Fruit fly (Drosophila melanogaster) whole organism, embryonic: ENCODE data around the gene Mks1.

Experiments used
- Atf3 ChIP-seq: fragments of 200-800 bp; sonication (Bioruptor generic); optimal IDR thresholded peaks from 3 replicates; lab custom pipeline; 2016; ENCODE audit warnings: missing biosample characterization, missing genetic modification characterization
- B-H1 ChIP-seq: fragments of 200-800 bp; sonication (Bioruptor generic); IDR thresholded peaks from 3 replicates; pipeline ENCODE4 v1.3.6; 2022; ENCODE audit warnings: missing biosample characterization, missing genetic modification characterization
- C15 ChIP-seq: fragments of 200-800 bp; sonication (Bioruptor generic); IDR thresholded peaks from 3 replicates; pipeline ENCODE4 v1.3.6; 2022; ENCODE audit warnings: missing biosample characterization, missing genetic modification characterization
- CG10321 ChIP-seq: fragments of 200-800 bp; sonication (Bioruptor generic); IDR thresholded peaks from 2 replicates; pipeline ENCODE4 v1.3.6; 2022; ENCODE audit warnings: missing biosample characterization, missing genetic modification characterization
- CG10366 ChIP-seq: fragments of 200-800 bp; sonication (Bioruptor generic); IDR thresholded peaks from 2 replicates; pipeline ENCODE4 v1.3.6; 2022; ENCODE audit warnings: missing biosample characterization, missing genetic modification characterization
- CG10431 ChIP-seq: fragments of 200-800 bp; sonication (Bioruptor generic); optimal IDR thresholded peaks from 3 replicates; lab custom pipeline; 2018; ENCODE audit warnings: missing biosample characterization, mild to moderate bottlenecking, missing genetic modification characterization
- CG11456 ChIP-seq: fragments of 200-800 bp; sonication (Bioruptor generic); IDR thresholded peaks from 3 replicates; pipeline ENCODE4 v1.3.6; 2022; ENCODE audit warnings: missing biosample characterization, missing genetic modification characterization
- CG1233 ChIP-seq: fragments of 200-800 bp; sonication (Bioruptor generic); optimal IDR thresholded peaks from 4 replicates; lab custom pipeline; 2018; ENCODE audit warnings: missing biosample characterization, mild to moderate bottlenecking, missing genetic modification characterization
- CG12769 ChIP-seq: fragments of 200-800 bp; sonication (Bioruptor generic); optimal IDR thresholded peaks from 2 replicates; lab custom pipeline; 2019; ENCODE audit warnings: missing biosample characterization, mild to moderate bottlenecking, missing genetic modification characterization, moderate library complexity
- CG12942 ChIP-seq: fragments of 200-800 bp; sonication (Bioruptor generic); optimal IDR thresholded peaks from 3 replicates; lab custom pipeline; 2016; ENCODE audit warnings: missing biosample characterization, missing genetic modification characterization
- CG13624 ChIP-seq: fragments of 200-800 bp; sonication (Bioruptor generic); optimal IDR thresholded peaks from 2 replicates; lab custom pipeline; 2016; ENCODE audit warnings: missing biosample characterization, missing genetic modification characterization
- CG13775 ChIP-seq: fragments of 200-800 bp; sonication (Bioruptor generic); optimal IDR thresholded peaks from 3 replicates; lab custom pipeline; 2017; ENCODE audit warnings: missing biosample characterization, mild to moderate bottlenecking, missing genetic modification characterization
- CG14710 ChIP-seq: fragments of 200-800 bp; sonication (Bioruptor generic); optimal IDR thresholded peaks from 3 replicates; lab custom pipeline; 2019; ENCODE audit warnings: missing biosample characterization, mild to moderate bottlenecking, missing genetic modification characterization, moderate library complexity
- CG15011 ChIP-seq: fragments of 200-800 bp; sonication (Bioruptor generic); optimal IDR thresholded peaks from 3 replicates; lab custom pipeline; 2018; ENCODE audit warnings: missing biosample characterization, mild to moderate bottlenecking, missing genetic modification characterization
- CG15601 ChIP-seq: fragments of 200-800 bp; sonication (Bioruptor generic); optimal IDR thresholded peaks from 3 replicates; lab custom pipeline; 2019; ENCODE audit warnings: missing biosample characterization, mild to moderate bottlenecking, missing genetic modification characterization, moderate library complexity
- CG17912 ChIP-seq: fragments of 200-800 bp; sonication (Bioruptor generic); optimal IDR thresholded peaks from 2 replicates; lab custom pipeline; 2018; ENCODE audit warnings: missing biosample characterization, mild to moderate bottlenecking, missing genetic modification characterization
- CG18262 ChIP-seq: fragments of 200-800 bp; optimal IDR thresholded peaks from 3 replicates; lab custom pipeline; 2019; ENCODE audit warnings: missing biosample characterization, mild to moderate bottlenecking, missing genetic modification characterization, moderate library complexity
- CG2116 ChIP-seq: fragments of 200-800 bp; sonication (Bioruptor generic); optimal IDR thresholded peaks from 3 replicates; lab custom pipeline; 2018; ENCODE audit warnings: missing biosample characterization, mild to moderate bottlenecking, missing genetic modification characterization
- CG32767 ChIP-seq: fragments of 200-800 bp; sonication (Bioruptor generic); IDR thresholded peaks from 2 replicates; pipeline ENCODE4 v1.3.6; 2022; ENCODE audit warnings: missing biosample characterization, missing genetic modification characterization
- CG5953 ChIP-seq: fragments of 200-800 bp; sonication (Bioruptor generic); IDR thresholded peaks from 2 replicates; pipeline ENCODE4 v1.3.6; 2022; ENCODE audit warnings: missing biosample characterization, missing genetic modification characterization
- CG6791 ChIP-seq: fragments of 200-800 bp; sonication (Bioruptor generic); IDR thresholded peaks from 3 replicates; pipeline ENCODE4 v1.3.6; 2022; ENCODE audit warnings: missing biosample characterization, missing genetic modification characterization; ENCODE audit not compliant: partially characterized antibody
- CG7745 ChIP-seq: fragments of 200-800 bp; sonication (Bioruptor generic); optimal IDR thresholded peaks from 2 replicates; lab custom pipeline; 2018; ENCODE audit warnings: missing biosample characterization, mild to moderate bottlenecking, missing genetic modification characterization, moderate library complexity
- CG8478 ChIP-seq: fragments of >200 bp; optimal IDR thresholded peaks from 2 replicates; lab custom pipeline; 2018
- CG9215 ChIP-seq: fragments of 200-800 bp; sonication (Bioruptor generic); IDR thresholded peaks from 2 replicates; pipeline ENCODE4 v1.3.6; 2022; ENCODE audit warnings: missing biosample characterization, missing genetic modification characterization
- CG9437 ChIP-seq: fragments of 200-800 bp; sonication (Bioruptor generic); optimal IDR thresholded peaks from 2 replicates; lab custom pipeline; 2018; ENCODE audit warnings: missing biosample characterization, mild to moderate bottlenecking, missing genetic modification characterization
- CG9609 ChIP-seq: fragments of 200-800 bp; sonication (Bioruptor generic); optimal IDR thresholded peaks from 3 replicates; lab custom pipeline; 2016; ENCODE audit warnings: missing biosample characterization, missing genetic modification characterization
- Dbx ChIP-seq: fragments of 200-800 bp; sonication (Bioruptor generic); IDR thresholded peaks from 3 replicates; pipeline ENCODE4 v1.3.6; 2022; ENCODE audit warnings: missing biosample characterization, missing genetic modification characterization
- Gsc ChIP-seq: fragments of 200-800 bp; sonication (Bioruptor generic); IDR thresholded peaks from 2 replicates; pipeline ENCODE4 v1.3.6; 2022; ENCODE audit warnings: missing biosample characterization, missing genetic modification characterization
- Gug ChIP-seq: fragments of 200-800 bp; sonication (Bioruptor generic); IDR thresholded peaks from 4 replicates; pipeline ENCODE4 v1.3.6; 2022; ENCODE audit warnings: missing biosample characterization, missing genetic modification characterization
- Hr3 ChIP-seq: fragments of 200-800 bp; sonication (Bioruptor generic); optimal IDR thresholded peaks from 3 replicates; lab custom pipeline; 2016; ENCODE audit warnings: missing biosample characterization, missing genetic modification characterization
- Mrtf ChIP-seq: fragments of 200-800 bp; sonication (Bioruptor generic); IDR thresholded peaks from 3 replicates; pipeline ENCODE4 v1.3.6; 2022; ENCODE audit warnings: missing biosample characterization, missing genetic modification characterization
- NC2β ChIP-seq: fragments of 200-800 bp; sonication (Bioruptor generic); optimal IDR thresholded peaks from 2 replicates; lab custom pipeline; 2016; ENCODE audit warnings: missing biosample characterization, missing genetic modification characterization
- Sox100B ChIP-seq: fragments of 200-800 bp; sonication (Bioruptor generic); optimal IDR thresholded peaks from 3 replicates; lab custom pipeline; 2018; ENCODE audit warnings: missing biosample characterization, mild to moderate bottlenecking, missing genetic modification characterization
- Xbp1 ChIP-seq: fragments of 200-800 bp; sonication (Bioruptor generic); optimal IDR thresholded peaks from 3 replicates; lab custom pipeline; 2016; ENCODE audit warnings: missing biosample characterization, mild to moderate bottlenecking, missing genetic modification characterization
- bab2 ChIP-seq: fragments of 200-800 bp; sonication (Bioruptor generic); optimal IDR thresholded peaks from 2 replicates; lab custom pipeline; 2016; ENCODE audit warnings: missing biosample characterization, missing genetic modification characterization
- cato ChIP-seq: fragments of 200-800 bp; sonication (Bioruptor generic); optimal IDR thresholded peaks from 2 replicates; lab custom pipeline; 2016; ENCODE audit warnings: missing biosample characterization, missing genetic modification characterization, borderline replicate concordance
- chif ChIP-seq, 2 experiments: fragments of 200-800 bp; sonication (Bioruptor generic); optimal IDR thresholded peaks; 3 replicates each; lab custom pipeline; 2016; ENCODE audit warnings: missing biosample characterization in 2 of 2, missing genetic modification characterization in 2 of 2
- ci ChIP-seq: fragments of 200-800 bp; sonication (Bioruptor generic); IDR thresholded peaks from 3 replicates; pipeline ENCODE4 v1.3.6; 2022; ENCODE audit warnings: missing biosample characterization, missing genetic modification characterization
- dati ChIP-seq: fragments of 200-800 bp; sonication (Bioruptor generic); IDR thresholded peaks from 2 replicates; pipeline ENCODE4 v1.3.6; 2022; ENCODE audit warnings: missing biosample characterization, missing genetic modification characterization
- nerfin-2 ChIP-seq: fragments of 200-800 bp; sonication (Bioruptor generic); IDR thresholded peaks from 2 replicates; pipeline ENCODE4 v1.3.6; 2022; ENCODE audit warnings: missing biosample characterization, missing genetic modification characterization; ENCODE audit not compliant: partially characterized antibody
- onecut ChIP-seq: fragments of 200-800 bp; sonication (Bioruptor generic); IDR thresholded peaks from 2 replicates; pipeline ENCODE4 v1.3.6; 2022; ENCODE audit warnings: missing biosample characterization, missing genetic modification characterization
- pho ChIP-seq: fragments of 200-800 bp; sonication (Bioruptor generic); optimal IDR thresholded peaks from 2 replicates; lab custom pipeline; 2016; ENCODE audit warnings: missing biosample characterization, missing genetic modification characterization
- repo ChIP-seq: fragments of 200-800 bp; sonication (Bioruptor generic); optimal IDR thresholded peaks from 2 replicates; lab custom pipeline; 2016; ENCODE audit warnings: missing biosample characterization, missing genetic modification characterization
- sc ChIP-seq, 3 experiments: fragments of >200 bp in 2 of 3; fragments of 200-800 bp in 1 of 3; sonication (Bioruptor generic) in 1 of 3; optimal IDR thresholded peaks; 2 replicates in 2 of 3; 3 replicates in 1 of 3; lab custom pipeline; 2017; ENCODE audit warnings: mild to moderate bottlenecking in 1 of 3, missing biosample characterization in 1 of 3, missing genetic modification characterization in 1 of 3, missing genetic modification reagents in 1 of 3
- sd ChIP-seq: fragments of 200-800 bp; sonication (Bioruptor generic); optimal IDR thresholded peaks from 3 replicates; lab custom pipeline; 2018; ENCODE audit warnings: missing biosample characterization, mild to moderate bottlenecking, missing genetic modification characterization, moderate library complexity
- slp2 ChIP-seq: fragments of 200-800 bp; sonication (Bioruptor generic); optimal IDR thresholded peaks from 2 replicates; lab custom pipeline; 2016; ENCODE audit warnings: missing biosample characterization, missing genetic modification characterization
- tgo ChIP-seq: fragments of 200-800 bp; sonication (Bioruptor generic); IDR thresholded peaks from 3 replicates; pipeline ENCODE4 v1.3.6; 2022; ENCODE audit warnings: missing biosample characterization, missing genetic modification characterization
- tll ChIP-seq, 2 experiments: fragments of 200-800 bp in 1 of 2; fragments of >200 bp in 1 of 2; sonication (Bioruptor generic) in 1 of 2; optimal IDR thresholded peaks; 2 replicates each; lab custom pipeline; 2017 to 2019; ENCODE audit warnings: missing biosample characterization in 2 of 2, missing genetic modification characterization in 2 of 2, mild to moderate bottlenecking in 1 of 2, moderate library complexity in 1 of 2
- vnd ChIP-seq: fragments of 200-800 bp; sonication (Bioruptor generic); IDR thresholded peaks from 3 replicates; pipeline ENCODE4 v1.3.6; 2022; ENCODE audit warnings: missing biosample characterization, missing genetic modification characterization; ENCODE audit not compliant: partially characterized antibody
- vvl ChIP-seq: fragments of 200-800 bp; sonication (Bioruptor generic); IDR thresholded peaks from 2 replicates; pipeline ENCODE4 v1.3.6; 2022; ENCODE audit warnings: missing biosample characterization, missing genetic modification characterization
- zen ChIP-seq: fragments of 200-800 bp; sonication (Bioruptor generic); optimal IDR thresholded peaks from 3 replicates; lab custom pipeline; 2018; ENCODE audit warnings: missing biosample characterization, mild to moderate bottlenecking, missing genetic modification characterization, moderate library complexity

The Mks1 gene

DNA sequence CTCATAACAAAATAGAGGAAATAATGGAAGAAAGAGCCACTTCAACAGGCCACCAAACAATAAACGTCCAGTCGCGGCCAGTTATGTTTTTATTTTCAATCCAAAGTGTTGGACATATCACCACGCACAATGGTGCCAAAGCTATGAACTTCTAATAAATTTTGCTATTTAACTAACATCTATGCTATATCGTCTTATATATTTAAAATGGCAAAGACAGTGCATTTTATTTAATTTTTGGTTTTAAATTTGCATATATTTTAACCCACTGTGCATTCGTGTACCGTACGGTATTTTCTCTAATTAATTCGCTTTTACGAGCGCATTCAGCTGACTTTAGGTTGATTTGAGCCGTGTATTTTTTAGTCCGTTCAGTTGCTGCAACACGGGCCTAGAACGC is 42.0 kb downstream of the Mks1 start, which contains the start of gene CG15927 (continued):
- TF ChIP-seq CG9609 = no peak
- TF ChIP-seq chif (GFP tag; optimal IDR thresholded peaks at IDR 0.05; lab: Kevin White, UChicago) = no peak
- no peak for TF ChIP-seq onecut (GFP tag; lab: Robert Waterston, UW)
- TF ChIP-seq B-H1 = no peak
- no peak for TF ChIP-seq Mrtf (GFP tag; lab: Robert Waterston, UW)
- TF ChIP-seq CG10431 = no peak
- TF ChIP-seq zen = peak; percentile 37
- TF ChIP-seq CG13775 (GFP tag; lab: Kevin White, UChicago) = no peak
- TF ChIP-seq Gsc (GFP tag; lab: Robert Waterston, UW) = no peak
- peak; percentile 96 for TF ChIP-seq ci (GFP tag; lab: Robert Waterston, UW)
- peak; percentile 41 for TF ChIP-seq slp2 (GFP tag; lab: Kevin White, UChicago)
- peak; percentile 29 for TF ChIP-seq CG14710 (tag; lab: Kevin White, UChicago)
- TF ChIP-seq CG10366 (GFP tag; lab: Robert Waterston, UW) = peak; percentile 69
- TF ChIP-seq Sox100B (GFP tag; lab: Kevin White, UChicago) = peak; percentile 53
- TF ChIP-seq vnd (GFP tag; lab: Robert Waterston, UW) = no peak
- TF ChIP-seq nerfin-2 (GFP tag; lab: Robert Waterston, UW) = no peak
- no peak for TF ChIP-seq CG9215
- TF ChIP-seq sd (tag; lab: Kevin White, UChicago) = peak; percentile 18
- no peak for TF ChIP-seq sc (optimal IDR thresholded peaks at IDR 0.05; lab: Kevin White, UChicago)
- peak; percentile 44 for TF ChIP-seq sc (GFP tag; optimal IDR thresholded peaks at IDR 0.05; lab: Kevin White, UChicago)
- no peak for TF ChIP-seq CG12942 (GFP tag; lab: Kevin White, UChicago)
- TF ChIP-seq CG2116 = no peak
- TF ChIP-seq dati (GFP tag; lab: Robert Waterston, UW) = no peak
- TF ChIP-seq CG9437 (GFP tag; lab: Kevin White, UChicago) = no peak
- TF ChIP-seq CG10321 (GFP tag; lab: Robert Waterston, UW) = no peak
- no peak for TF ChIP-seq CG13624 (GFP tag; lab: Kevin White, UChicago)
- no peak for TF ChIP-seq CG8478 (lab: Kevin White, UChicago)
- TF ChIP-seq CG18262 (tag; lab: Kevin White, UChicago) = no peak
- TF ChIP-seq CG1233 (GFP tag; lab: Kevin White, UChicago) = peak; percentile 53
- peak; percentile 42; the same call in 1 of the 2 replicates for TF ChIP-seq vvl (GFP tag; lab: Robert Waterston, UW)
- peak; percentile 79 for TF ChIP-seq CG15601 (tag; lab: Kevin White, UChicago)
- no peak for TF ChIP-seq tgo
- peak; percentile 28 for TF ChIP-seq CG12769 (tag; lab: Kevin White, UChicago)
- TF ChIP-seq CG17912 (GFP tag; lab: Kevin White, UChicago) = no peak
- no peak for TF ChIP-seq Atf3
- peak; percentile 58; the same call in 1 of the 2 replicates for TF ChIP-seq CG5953
- peak; percentile 47 for TF ChIP-seq Xbp1 (GFP tag; lab: Kevin White, UChicago)
- TF ChIP-seq bab2 (GFP tag; lab: Kevin White, UChicago) = no peak
- no peak for TF ChIP-seq repo
- TF ChIP-seq CG7745 (tag; lab: Kevin White, UChicago) = no peak
- TF ChIP-seq NC2β (GFP tag; lab: Kevin White, UChicago) = no peak
- no peak for TF ChIP-seq C15 (GFP tag; lab: Robert Waterston, UW)
- TF ChIP-seq pho = no peak
- TF ChIP-seq Dbx (GFP tag; lab: Robert Waterston, UW) = 0 out of 3 replicates have a peak, but pooled peaks have one; percentile 35
- no peak for TF ChIP-seq CG6791
- no peak for TF ChIP-seq CG15011 (GFP tag; lab: Kevin White, UChicago)
- TF ChIP-seq cato = peak; percentile 13
- TF ChIP-seq tll (GFP tag; optimal IDR thresholded peaks at IDR 0.05; lab: Kevin White, UChicago) = no peak
- no peak for TF ChIP-seq Gug
- TF ChIP-seq CG32767 (GFP tag; lab: Robert Waterston, UW) = 0 out of 2 replicates have a peak, but pooled peaks have one; percentile 53
- no peak for TF ChIP-seq CG11456
- TF ChIP-seq Hr3 (GFP tag; lab: Kevin White, UChicago) = peak; percentile 26
